Worm (Caenorhabditis elegans): ENCODE data around the gene C26B9.7.

ce11 chrX:5382778-5383177, 40.7 kb downstream of the C26B9.7 start:
- TF ChIP-seq blmp-1 (tag; optimal IDR thresholded peaks at IDR 0.05) (no peak), nhr-11 (tag; optimal IDR thresholded peaks at IDR 0.05) (no peak)

All from whole organism, L1 larva.